Worm (Caenorhabditis elegans) whole organism, young adult: ENCODE measurements around the gene T01G5.8.

Source experiments
- B0035.1 ChIP-seq: sonication (generic microtip); optimal IDR thresholded peaks from 2 replicates; lab custom pipeline; 2016; ENCODE audit warnings: missing genetic modification characterization, mild to moderate bottlenecking, missing compliant biosample characterization, missing genotype, missing genetic modification reagents
- B0261.1 ChIP-seq: sonication (generic microtip); optimal IDR thresholded peaks from 2 replicates; lab custom pipeline; 2016; ENCODE audit warnings: mild to moderate bottlenecking, missing genetic modification characterization, moderate library complexity, missing compliant biosample characterization
- F10E7.11 ChIP-seq: sonication (generic microtip); optimal IDR thresholded peaks from 2 replicates; lab custom pipeline; 2017; ENCODE audit warnings: mild to moderate bottlenecking, missing genetic modification characterization, moderate library complexity, missing compliant biosample characterization
- K12H6.12 ChIP-seq: fragments of 200-800 bp; sonication (Bioruptor generic); optimal IDR thresholded peaks from 2 replicates; lab custom pipeline; 2018; ENCODE audit warnings: mild to moderate bottlenecking, missing genetic modification characterization, missing compliant biosample characterization
- attf-3 ChIP-seq: fragments of 200-800 bp; sonication (Bioruptor generic); conservative IDR thresholded peaks from 2 replicates; pipeline ENCODE4 v1.3.6; 2022; ENCODE audit warnings: missing genetic modification reagents, missing genetic modification characterization, missing compliant biosample characterization
- ets-4 ChIP-seq: fragments of 200-800 bp; sonication (Bioruptor generic); optimal IDR thresholded peaks from 2 replicates; lab custom pipeline; 2018; ENCODE audit warnings: mild to moderate bottlenecking, missing genetic modification characterization, missing compliant biosample characterization
- lin-35 ChIP-seq, 3 experiments: fragments of 150-350 bp in 2 of 3; sonication (generic microtip) in 1 of 3; optimal IDR thresholded peaks; 2 replicates each; lab custom pipeline; 2014 to 2018; ENCODE audit warnings: missing biosample characterization in 3 of 3, missing genetic modification characterization in 3 of 3, missing genetic modification reagents in 3 of 3
- ztf-25 ChIP-seq: fragments of 200-800 bp; sonication (Bioruptor generic); IDR thresholded peaks from 2 replicates; pipeline ENCODE4 v1.3.6; 2022; ENCODE audit warnings: missing genetic modification reagents, missing genetic modification characterization, missing compliant biosample characterization
- ztf-3 ChIP-seq: fragments of 200-800 bp; sonication (Bioruptor generic); optimal IDR thresholded peaks from 2 replicates; lab custom pipeline; 2018; ENCODE audit warnings: mild to moderate bottlenecking, missing genetic modification characterization, missing compliant biosample characterization

DNA sequence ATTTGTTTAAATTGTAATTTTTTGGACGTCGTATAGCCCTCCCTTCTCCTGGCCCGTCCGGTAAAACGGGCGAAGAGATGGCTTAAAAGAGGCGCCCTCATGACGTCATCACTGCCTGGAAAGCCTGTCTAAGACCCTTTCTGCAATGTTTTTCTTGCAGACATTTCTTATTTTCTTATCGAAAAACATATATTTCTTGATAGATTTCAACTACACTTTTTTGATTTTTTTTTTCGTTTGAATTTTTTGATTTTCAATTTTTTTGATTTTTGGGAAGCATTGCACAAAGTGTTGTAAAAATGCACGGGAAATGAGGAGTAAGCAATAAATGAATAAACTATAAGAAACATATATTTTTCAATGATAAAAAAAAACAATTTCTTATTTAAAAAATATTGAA is 2.1 kb upstream of the T01G5.8 start, which contains the start of gene T01G5.6:
- TF ChIP-seq B0261.1 (tag; lab: Kevin White, UChicago) (no peak), F10E7.11 (tag; lab: Kevin White, UChicago) (no peak), ztf-25 (GFP tag; lab: Robert Waterston, UW) (no peak), attf-3 (GFP tag; lab: Robert Waterston, UW) (no peak), ztf-3 (no peak), lin-35 (GFP tag; optimal IDR thresholded peaks at IDR 0.05; lab: Kevin White, UChicago) (no peak), B0035.1 (tag; lab: Kevin White, UChicago) (no peak), K12H6.12 (tag; lab: Kevin White, UChicago) (no peak), ets-4 (no peak)
